Worm (Caenorhabditis elegans): Measurements from ENCODE around the gene saeg-1.

- TF ChIP-seq nhr-237 (tag; optimal IDR thresholded peaks at IDR 0.05) (no peak), ama-1 (optimal IDR thresholded peaks at IDR 0.05) (peak; percentile 63), ceh-82 (tag; optimal IDR thresholded peaks at IDR 0.05) (no peak)
Observed at ce11 chrV:10889774-10890173, 24.3 kb upstream of the saeg-1 start.

All from whole organism, L3 larva.